Worm (Caenorhabditis elegans) whole organism, early embryonic: ENCODE results near the gene T02H6.10.

Experiments used
- B0310.2 ChIP-seq: sonication (generic microtip); optimal IDR thresholded peaks from 2 replicates; lab custom pipeline; 2016; ENCODE audit warnings: mild to moderate bottlenecking, missing genetic modification characterization, missing compliant biosample characterization
- aly-1 ChIP-seq: sonication (generic microtip); optimal IDR thresholded peaks from 2 replicates; lab custom pipeline; 2016; ENCODE audit warnings: missing genetic modification characterization, missing compliant biosample characterization
- ama-1 ChIP-seq: fragments of 150-350 bp; optimal IDR thresholded peaks from 2 replicates; lab custom pipeline; 2014
- hmbx-1 ChIP-seq: sonication (generic microtip); optimal IDR thresholded peaks from 2 replicates; lab custom pipeline; 2016; ENCODE audit warnings: mild to moderate bottlenecking, missing genetic modification characterization, missing compliant biosample characterization
- hmg-4 ChIP-seq: fragments of 200-800 bp; sonication (Bioruptor generic); optimal IDR thresholded peaks from 2 replicates; lab custom pipeline; 2018; ENCODE audit warnings: mild to moderate bottlenecking, missing genetic modification characterization, missing compliant biosample characterization
- hnd-1 ChIP-seq: sonication (generic microtip); optimal IDR thresholded peaks from 2 replicates; lab custom pipeline; 2016; ENCODE audit warnings: missing genetic modification characterization, missing compliant biosample characterization
- sea-1 ChIP-seq: fragments of 200-800 bp; sonication (Bioruptor generic); conservative IDR thresholded peaks from 2 replicates; pipeline ENCODE4 v1.3.6; 2022; ENCODE audit warnings: missing genetic modification characterization, missing compliant biosample characterization

- no peak for TF ChIP-seq aly-1 (tag; lab: Kevin White, UChicago)
- no peak for TF ChIP-seq B0310.2 (tag; lab: Kevin White, UChicago)
- no peak for TF ChIP-seq ama-1 (lab: Kevin White, UChicago)
- TF ChIP-seq hmg-4 = no peak
- no peak for TF ChIP-seq sea-1
- no peak for TF ChIP-seq hmbx-1 (tag; lab: Kevin White, UChicago)
- no peak for TF ChIP-seq hnd-1 (tag; lab: Kevin White, UChicago)
Measured at ce11 chrII:678581-678980, 1.9 kb downstream of the T02H6.10 start, which contains the start of gene T02H6.9.
